Worm (Caenorhabditis elegans): ENCODE results near the gene git-1.

git-1 gene

DNA sequence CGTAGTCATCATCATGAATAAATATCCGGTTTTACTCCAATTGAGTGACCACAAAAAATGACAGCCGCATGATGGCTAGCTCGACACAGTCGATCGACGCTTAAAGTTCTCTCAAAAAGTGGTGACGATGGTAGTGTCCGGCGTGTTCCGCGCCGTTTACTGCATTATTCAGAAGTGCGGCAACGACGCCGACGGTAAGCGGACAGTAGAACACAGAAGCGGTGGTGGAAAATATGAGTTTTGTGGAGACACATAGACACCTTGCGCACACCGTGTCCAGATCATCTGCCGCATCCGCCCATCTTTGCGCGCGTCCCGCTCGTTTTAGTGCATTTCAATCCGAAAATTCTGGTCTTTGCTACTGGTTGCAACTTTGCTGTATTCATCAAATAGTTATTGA, 34.5 kb downstream of the git-1 start, which contains the start of gene F59F5.7:
F59F5.7 (plus strand) TSS at position 301 of the 400 bp plus-strand sequence.
- TF ChIP-seq unc-62 (GFP tag; optimal IDR thresholded peaks at IDR 0.05), result no peak

DNA sequence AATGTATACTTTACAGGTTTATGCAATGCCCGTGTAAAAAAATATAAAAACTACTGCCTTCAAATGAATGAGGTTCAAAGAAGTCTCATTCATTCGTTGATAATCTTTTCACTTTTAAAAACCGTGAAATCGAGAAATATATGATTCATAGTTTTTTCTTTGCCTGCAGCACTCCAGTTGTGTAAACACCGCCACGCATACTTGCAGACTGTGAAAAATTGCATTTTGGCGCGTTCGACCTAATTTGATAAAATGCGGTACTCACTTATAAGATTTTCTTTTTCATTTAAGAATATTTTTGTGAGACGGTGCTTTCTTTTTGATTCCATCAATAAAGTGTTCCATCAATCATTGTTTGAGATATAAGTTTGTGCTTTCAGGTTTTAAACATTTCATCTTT, 42.1 kb downstream of the git-1 start:
- no peak for TF ChIP-seq unc-62 (GFP tag; optimal IDR thresholded peaks at IDR 0.05)

- TF ChIP-seq unc-62 (GFP tag; optimal IDR thresholded peaks at IDR 0.05), result peak; percentile 41
Measured at ce11 chrX:10568385-10569149, 43.9 kb downstream of the git-1 start.

DNA sequence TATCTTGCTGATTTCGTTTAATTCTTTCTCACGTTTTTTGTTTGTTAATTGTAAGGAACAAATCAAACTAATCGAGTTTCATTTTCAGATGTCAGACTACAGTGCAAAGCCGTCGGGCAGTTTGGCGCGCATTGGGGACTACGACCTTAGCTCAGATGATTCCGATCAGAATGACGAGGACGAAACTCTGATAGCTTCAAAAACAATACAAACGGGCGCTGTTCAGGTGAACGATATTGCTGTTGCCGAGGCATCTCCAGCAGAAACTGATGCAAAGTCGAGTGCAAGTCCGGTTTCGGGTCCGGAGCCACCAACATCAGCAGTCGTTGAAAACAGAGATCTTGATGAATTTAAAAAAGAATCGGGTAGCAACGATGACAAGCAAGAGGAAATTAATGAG, 44.5 kb downstream of the git-1 start, which contains the start of gene bet-2:
bet-2 (plus strand) TSS at position 89 of the 400 bp plus-strand sequence.
- no peak for TF ChIP-seq unc-62 (GFP tag; optimal IDR thresholded peaks at IDR 0.05)

ce11 chrX:10576410-10576809, 51.7 kb downstream of the git-1 start:
- TF ChIP-seq unc-62 (GFP tag; optimal IDR thresholded peaks at IDR 0.05), result no peak

ce11 chrX:10576872-10577271, 52.2 kb downstream of the git-1 start, which contains the start of gene nhx-5:
nhx-5 (plus strand) TSS chrX:10576953.
- TF ChIP-seq unc-62 (GFP tag; optimal IDR thresholded peaks at IDR 0.05), result no peak
